Worm (Caenorhabditis elegans): Measurements from ENCODE around the gene Y55D5A.1.

Y55D5A.1 gene

DNA sequence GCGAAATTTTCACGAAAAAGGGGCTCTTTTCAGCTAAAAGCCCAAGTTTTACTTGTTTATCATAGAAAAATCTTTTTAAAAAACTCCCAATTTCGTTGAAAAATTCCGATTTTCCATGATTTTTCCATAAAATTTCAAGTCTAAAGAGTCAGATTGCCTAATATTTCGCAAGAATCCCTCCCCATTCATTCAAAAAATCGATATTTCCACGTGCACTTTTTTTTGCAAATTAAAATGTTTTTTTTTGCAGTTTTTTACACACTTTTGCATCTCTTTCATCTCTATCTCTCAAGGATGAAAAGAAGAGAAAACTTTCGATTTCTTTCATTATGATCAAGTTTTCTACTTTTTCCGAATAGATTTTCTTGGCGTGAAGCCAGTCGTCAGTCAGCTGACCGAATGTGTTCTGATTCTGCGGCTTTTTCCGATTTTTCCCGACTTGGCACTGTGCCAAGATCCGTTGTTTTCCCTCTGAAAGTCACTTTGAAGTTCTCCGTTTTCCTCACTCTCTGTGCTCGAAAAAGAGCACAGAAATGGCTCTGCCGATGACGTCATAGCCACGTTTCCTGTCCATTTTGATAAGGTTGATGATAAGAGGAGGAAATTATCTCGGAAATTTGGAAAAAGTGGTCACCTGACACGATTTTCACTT is 33.8 kb upstream of the Y55D5A.1 start:
- TF ChIP-seq lin-26 (GFP tag; IDR thresholded peaks at IDR 0.05) (no peak), repo-1 (tag; optimal IDR thresholded peaks at IDR 0.05) (no peak), B0336.3 (GFP tag; IDR thresholded peaks at IDR 0.05) (no peak), Y56A3A.18 (GFP tag; IDR thresholded peaks at IDR 0.05) (no peak), ceh-27 (GFP tag; optimal IDR thresholded peaks at IDR 0.05) (no peak), efl-1 (GFP tag; optimal IDR thresholded peaks at IDR 0.05) (no peak), sea-2 (GFP tag; IDR thresholded peaks at IDR 0.05) (no peak), mcd-1 (GFP tag; IDR thresholded peaks at IDR 0.05) (0 out of 2 replicates have a peak, but pooled peaks have one; percentile 25), B0035.1 (tag; optimal IDR thresholded peaks at IDR 0.05) (no peak), tlf-1 (GFP tag; optimal IDR thresholded peaks at IDR 0.05) (peak; percentile 11), nhr-90 (tag; optimal IDR thresholded peaks at IDR 0.05) (peak; percentile 3), pha-4 (tag; optimal IDR thresholded peaks at IDR 0.05) (no peak), ztf-28 (GFP tag; IDR thresholded peaks at IDR 0.05) (no peak), nhr-80 (tag; optimal IDR thresholded peaks at IDR 0.05) (peak; percentile 82), cebp-1 (GFP tag; IDR thresholded peaks at IDR 0.05) (no peak), cebp-1 (tag; optimal IDR thresholded peaks at IDR 0.05) (peak; percentile 84), dox-1 (GFP tag; IDR thresholded peaks at IDR 0.05) (peak; percentile 61; the same call in 1 of the 2 replicates), ztf-26 (tag; optimal IDR thresholded peaks at IDR 0.05) (no peak), pbrm-1 (GFP tag; IDR thresholded peaks at IDR 0.05) (no peak), egl-44 (GFP tag; IDR thresholded peaks at IDR 0.05) (no peak), sdz-38 (tag; optimal IDR thresholded peaks at IDR 0.05) (no peak), F22D6.2 (tag; optimal IDR thresholded peaks at IDR 0.05) (no peak), gei-17 (GFP tag; optimal IDR thresholded peaks at IDR 0.05) (no peak), akir-1 (GFP tag; optimal IDR thresholded peaks at IDR 0.05) (no peak), F37B4.10 (GFP tag; IDR thresholded peaks at IDR 0.05) (no peak), F57A8.1 (GFP tag; optimal IDR thresholded peaks at IDR 0.05) (no peak), tbp1 (GFP tag; optimal IDR thresholded peaks at IDR 0.05) (peak; percentile 20), let-526 (GFP tag; IDR thresholded peaks at IDR 0.05) (no peak), dpl-1 (GFP tag; optimal IDR thresholded peaks at IDR 0.05) (no peak), nhr-120 (GFP tag; IDR thresholded peaks at IDR 0.05) (no peak), Y95B8A.8 (GFP tag; IDR thresholded peaks at IDR 0.05) (no peak), attf-5 (GFP tag; optimal IDR thresholded peaks at IDR 0.05) (peak; percentile 25), attf-6 (GFP tag; IDR thresholded peaks at IDR 0.05) (no peak), F49E8.2 (tag; optimal IDR thresholded peaks at IDR 0.05; ENCODE audit: insufficient read depth) (no peak), rec-8 (tag; optimal IDR thresholded peaks at IDR 0.05) (no peak), hmg-1.2 (GFP tag; IDR thresholded peaks at IDR 0.05) (no peak), let-607 (tag; optimal IDR thresholded peaks at IDR 0.05) (peak in 1 of 2 experiments; percentile 26), B0019.2 (GFP tag; conservative IDR thresholded peaks at IDR 0.05) (no peak), sptf-2 (GFP tag; optimal IDR thresholded peaks at IDR 0.05) (no peak), atf-7 (tag; optimal IDR thresholded peaks at IDR 0.05) (peak; percentile 95), Y53G8AR.9 (GFP tag; conservative IDR thresholded peaks at IDR 0.05) (no peak), lin-40 (tag; optimal IDR thresholded peaks at IDR 0.05) (peak; percentile 30)
